Fruit fly (Drosophila melanogaster): ENCODE measurements around the gene Usp5.
A peak's percentile ranks its signal among the peaks of the same experiment; 100 is the strongest.

The Usp5 gene

DNA sequence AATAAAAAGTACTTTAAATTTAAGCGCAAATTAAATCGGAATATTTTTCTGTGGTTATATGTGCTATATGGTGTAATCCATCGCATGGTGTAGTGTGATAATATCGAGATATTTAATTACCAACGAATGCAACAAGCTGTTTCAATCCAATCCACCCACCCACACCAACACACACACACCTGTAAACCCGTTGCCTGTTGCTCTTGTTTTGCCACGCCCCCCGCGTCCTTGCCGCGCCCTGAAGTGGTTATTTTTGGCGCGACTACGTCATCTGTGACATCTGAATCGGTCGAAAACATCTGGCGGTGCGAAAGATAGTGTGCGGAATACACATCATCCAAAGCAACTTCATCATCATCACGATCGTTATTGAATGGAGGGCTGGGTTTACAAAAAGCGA is 17.2 kb upstream of the Usp5 start:
- TF ChIP-seq noc (tag; optimal IDR thresholded peaks at IDR 0.05): no peak

DNA sequence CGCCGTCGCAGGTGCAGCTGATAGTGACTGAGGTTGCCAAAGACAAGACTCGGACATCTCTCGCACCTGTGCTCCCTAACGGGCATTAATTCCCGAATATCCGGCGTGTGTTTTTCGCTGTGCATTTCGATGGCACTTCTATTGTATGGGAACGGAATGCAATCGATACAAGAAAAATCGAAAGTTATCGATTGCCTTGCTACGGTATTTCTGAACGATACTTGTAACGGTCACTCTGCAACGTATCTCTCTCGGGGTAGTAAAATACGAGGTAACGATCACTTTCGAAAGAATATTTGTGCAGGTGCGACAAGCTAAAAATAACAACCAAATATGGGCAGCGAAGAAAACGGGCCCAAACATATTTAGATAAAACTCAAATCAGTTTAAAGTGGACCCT is 16.8 kb upstream of the Usp5 start, which contains the start of gene CG32280:
Gene CG32280 (plus strand): TSS at position 231 of the 400 bp plus-strand sequence.
- TF ChIP-seq noc (tag; optimal IDR thresholded peaks at IDR 0.05): peak; percentile 36

DNA sequence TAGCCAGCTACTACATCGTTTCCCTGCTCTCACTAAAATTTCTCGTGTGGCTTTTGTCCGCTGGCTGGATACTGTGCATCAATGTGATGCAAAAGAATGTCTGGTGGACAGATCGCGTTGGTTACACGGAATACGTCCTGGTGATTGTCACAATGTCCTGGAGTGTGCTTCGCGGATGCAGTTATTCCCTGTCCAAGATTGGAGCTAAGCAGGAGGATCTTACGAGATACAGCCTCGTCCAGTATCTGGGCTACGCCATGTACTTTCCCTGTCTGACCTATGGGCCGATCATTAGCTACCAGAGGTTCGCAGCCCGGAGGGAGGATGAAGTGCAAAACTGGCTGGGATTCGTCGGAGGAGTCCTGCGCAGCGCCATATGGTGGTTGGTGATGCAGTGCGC is 14.4 kb upstream of the Usp5 start:
- TF ChIP-seq noc (tag; optimal IDR thresholded peaks at IDR 0.05): no peak

DNA sequence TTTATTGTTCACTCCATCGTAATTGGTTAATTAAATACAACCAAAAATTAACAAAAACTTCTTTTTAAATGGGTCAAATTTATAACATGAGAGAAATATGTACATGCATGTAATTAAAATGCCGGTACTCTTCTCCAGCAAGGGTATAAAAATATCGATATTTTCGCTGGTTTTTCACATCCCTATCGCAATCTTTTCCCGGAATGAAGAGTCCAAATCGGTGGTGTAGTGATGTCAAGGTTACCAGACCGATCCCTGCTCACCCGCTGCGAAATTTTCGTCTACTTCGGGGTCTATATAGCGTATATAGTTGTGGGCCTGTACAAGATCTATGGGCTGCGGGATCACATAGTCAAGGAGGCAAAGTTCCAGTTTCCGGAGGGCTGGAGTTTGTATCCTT is 13.8 kb upstream of the Usp5 start, which contains the start of gene rasp:
Gene rasp (plus strand): TSS at position 213 of the 400 bp plus-strand sequence.
- TF ChIP-seq noc (tag; optimal IDR thresholded peaks at IDR 0.05): no peak

dm6 chr3L:3159309-3160194 is 11.4 kb upstream of the Usp5 start, which contains the start of the genes ND-30 and CG15812:
TSS of gene ND-30 (minus strand) at chr3L:3159578.
TSS of gene CG15812 (plus strand) at chr3L:3159991.
- no peak for TF ChIP-seq noc (tag; optimal IDR thresholded peaks at IDR 0.05)

dm6 chr3L:3157651-3158050 is 9.5 kb upstream of the Usp5 start:
- TF ChIP-seq noc (tag; optimal IDR thresholded peaks at IDR 0.05): no peak

- no peak for TF ChIP-seq noc (tag; optimal IDR thresholded peaks at IDR 0.05)
Measured at dm6 chr3L:3150376-3150775, 2.2 kb upstream of the Usp5 start.

dm6 chr3L:3149060-3149872 is 1.1 kb upstream of the Usp5 start:
- TF ChIP-seq noc (tag; optimal IDR thresholded peaks at IDR 0.05): peak; percentile 60

DNA sequence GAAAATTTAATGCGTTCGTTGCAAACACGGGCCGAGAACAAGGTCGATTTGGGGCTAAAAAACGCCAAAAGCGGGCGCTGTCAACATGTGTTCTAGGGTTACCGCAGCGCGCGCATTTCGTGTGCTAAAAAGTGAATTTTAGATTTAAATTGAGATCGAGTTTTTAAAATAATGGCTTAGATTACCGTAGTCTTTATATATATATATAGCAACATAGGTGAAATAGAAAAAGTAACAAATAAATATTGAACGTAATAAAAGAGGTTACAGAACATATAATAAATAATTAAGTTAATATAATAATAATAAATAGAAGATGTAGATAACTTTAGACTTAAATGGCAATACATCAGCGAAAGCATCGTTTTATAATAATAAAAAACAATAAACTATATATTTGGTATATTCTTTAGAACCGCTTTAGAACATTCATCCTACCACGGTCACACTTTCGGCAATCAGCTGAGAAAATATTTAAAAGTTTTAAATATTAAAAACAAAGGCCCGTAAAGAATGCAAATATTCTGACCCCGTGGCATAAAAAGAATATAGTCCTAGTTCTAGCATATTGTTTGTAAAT is 4.7 kb downstream of the Usp5 start, which contains the start of the genes CG11537 and Alg2:
Gene CG11537 (minus strand): TSS at position 75 of the 580 bp plus-strand sequence.
Gene Alg2 (plus strand): TSS at position 426 of the 580 bp plus-strand sequence.
- TF ChIP-seq noc (tag; optimal IDR thresholded peaks at IDR 0.05): no peak

- no peak for TF ChIP-seq noc (tag; optimal IDR thresholded peaks at IDR 0.05)
Measured at dm6 chr3L:3142516-3143382, 5.4 kb downstream of the Usp5 start.

- TF ChIP-seq noc (tag; optimal IDR thresholded peaks at IDR 0.05): no peak
Measured at dm6 chr3L:3141411-3141810, 6.7 kb downstream of the Usp5 start.

- peak; percentile 11 for TF ChIP-seq noc (tag; optimal IDR thresholded peaks at IDR 0.05)
Measured at dm6 chr3L:3134064-3134545, 14.1 kb downstream of the Usp5 start.

- no peak for TF ChIP-seq noc (tag; optimal IDR thresholded peaks at IDR 0.05)
Measured at dm6 chr3L:3127544-3127943, 20.6 kb downstream of the Usp5 start, which contains the start of gene promL. TSS of gene promL (minus strand) at chr3L:3127724.

- no peak for TF ChIP-seq noc (tag; optimal IDR thresholded peaks at IDR 0.05)
Measured at dm6 chr3L:3126478-3126877, 21.7 kb downstream of the Usp5 start.

DNA sequence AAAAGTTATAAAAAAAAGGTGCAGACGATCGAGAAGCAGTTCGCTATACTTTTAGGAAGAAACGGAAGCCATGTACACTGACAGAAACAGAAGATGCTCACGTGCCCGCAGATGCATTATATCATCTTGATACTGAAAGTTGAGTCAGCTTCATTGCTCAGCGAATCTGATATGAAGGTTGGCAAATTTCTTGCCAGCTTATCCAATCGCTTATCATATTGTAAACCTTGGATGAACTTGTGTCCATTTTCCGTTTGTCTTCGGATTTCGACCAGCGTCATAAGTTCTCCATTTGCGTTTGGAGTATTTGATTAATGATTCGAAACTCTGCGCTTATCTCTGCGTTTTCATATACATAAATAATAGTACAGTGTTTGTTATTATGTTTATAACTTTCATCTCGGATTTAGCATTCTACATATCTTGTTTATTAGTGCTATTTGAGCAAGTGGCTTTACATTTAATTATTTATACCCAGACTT is 22.5 kb downstream of the Usp5 start:
- no peak for TF ChIP-seq noc (tag; optimal IDR thresholded peaks at IDR 0.05)
